Worm (Caenorhabditis elegans) whole organism, L3 larva: ENCODE measurements around the gene K02F3.2.

ENCODE experiments used
- daf-12 ChIP-seq: fragments of 150-350 bp; optimal IDR thresholded peaks from 2 replicates; lab custom pipeline; 2014; ENCODE audit warnings: missing biosample characterization, missing genetic modification reagents, missing genetic modification characterization
- elt-2 ChIP-seq: sonication (generic microtip); optimal IDR thresholded peaks from 2 replicates; lab custom pipeline; 2016; ENCODE audit warnings: missing genetic modification reagents, mild to moderate bottlenecking, missing genetic modification characterization, missing compliant biosample characterization
- fkh-10 ChIP-seq: sonication (generic microtip); optimal IDR thresholded peaks from 2 replicates; lab custom pipeline; 2017; ENCODE audit warnings: missing biosample characterization, missing genetic modification reagents, missing genetic modification characterization
- mdl-1 ChIP-seq: fragments of 150-350 bp; optimal IDR thresholded peaks from 2 replicates; lab custom pipeline; 2014; ENCODE audit warnings: missing biosample characterization, missing genetic modification characterization
- mml-1 ChIP-seq: fragments of 150-350 bp; sonication (generic microtip); optimal IDR thresholded peaks from 3 replicates; lab custom pipeline; 2014; ENCODE audit warnings: missing biosample characterization, missing genetic modification characterization
- nhr-23 ChIP-seq: fragments of 150-350 bp; optimal IDR thresholded peaks from 2 replicates; lab custom pipeline; 2014; ENCODE audit warnings: missing biosample characterization, missing genetic modification reagents, missing genetic modification characterization
- nhr-28 ChIP-seq: fragments of 150-350 bp; optimal IDR thresholded peaks from 2 replicates; lab custom pipeline; 2014; ENCODE audit warnings: missing biosample characterization, missing genetic modification characterization
- snpc-4 ChIP-seq: fragments of 150-350 bp; optimal IDR thresholded peaks from 2 replicates; lab custom pipeline; 2014; ENCODE audit warnings: missing biosample characterization, missing genetic modification characterization
- unc-39 ChIP-seq: sonication (generic microtip); optimal IDR thresholded peaks from 4 replicates; lab custom pipeline; 2017; ENCODE audit warnings: missing biosample characterization, missing genetic modification characterization
- unc-62 ChIP-seq: fragments of 150-350 bp; sonication (generic microtip); optimal IDR thresholded peaks from 4 replicates; lab custom pipeline; 2014; ENCODE audit warnings: missing biosample characterization, missing genetic modification reagents, missing genetic modification characterization
- ztf-11 ChIP-seq: fragments of 150-350 bp; optimal IDR thresholded peaks from 2 replicates; lab custom pipeline; 2014; ENCODE audit warnings: missing biosample characterization, missing genetic modification characterization

ce11 chrIII:839491-839890 lies 6.2 kb upstream of the K02F3.2 start, which contains the start of gene dos-3:
- TF ChIP-seq snpc-4: no peak
- TF ChIP-seq fkh-10 (GFP tag; lab: Kevin White, UChicago): no peak
- no peak for TF ChIP-seq mml-1
- TF ChIP-seq unc-39 (tag; lab: Kevin White, UChicago): no peak
- no peak for TF ChIP-seq daf-12
- TF ChIP-seq elt-2 (tag; lab: Kevin White, UChicago): no peak
- TF ChIP-seq unc-62 (GFP tag; lab: Kevin White, UChicago): no peak
- no peak for TF ChIP-seq nhr-23 (tag; lab: Kevin White, UChicago)
- no peak for TF ChIP-seq ztf-11
- no peak for TF ChIP-seq mdl-1 (tag; lab: Kevin White, UChicago)
- TF ChIP-seq nhr-28 (tag; lab: Kevin White, UChicago): no peak
